Worm (Caenorhabditis elegans) whole organism, mixed stage, embryonic: ENCODE results near the gene Y53C12A.6.

ENCODE experiments used
- bed-3 ChIP-seq: fragments of 200-800 bp; sonication (Bioruptor generic); optimal IDR thresholded peaks from 3 replicates; lab custom pipeline; 2018; ENCODE audit warnings: mild to moderate bottlenecking, missing genetic modification characterization, moderate library complexity, missing compliant biosample characterization
- blmp-1 ChIP-seq: fragments of 150-350 bp; optimal IDR thresholded peaks from 2 replicates; lab custom pipeline; 2014; ENCODE audit warnings: missing biosample characterization, missing genetic modification characterization
- ceh-39 ChIP-seq: fragments of 150-350 bp; optimal IDR thresholded peaks from 2 replicates; lab custom pipeline; 2014; ENCODE audit warnings: missing biosample characterization, missing genetic modification characterization
- ceh-43 ChIP-seq: fragments of 200-800 bp; sonication (Bioruptor generic); optimal IDR thresholded peaks from 2 replicates; lab custom pipeline; 2018; ENCODE audit warnings: mild to moderate bottlenecking, missing genetic modification characterization, moderate library complexity, missing compliant biosample characterization
- ceh-83 ChIP-seq: fragments of 200-800 bp; sonication (Bioruptor generic); optimal IDR thresholded peaks from 2 replicates; lab custom pipeline; 2018; ENCODE audit warnings: mild to moderate bottlenecking, missing genetic modification characterization, missing compliant biosample characterization
- ces-1 ChIP-seq: fragments of 150-350 bp; optimal IDR thresholded peaks from 2 replicates; lab custom pipeline; 2014; ENCODE audit warnings: missing biosample characterization, missing genetic modification reagents, missing genetic modification characterization
- elt-1 ChIP-seq: sonication (generic microtip); optimal IDR thresholded peaks from 2 replicates; lab custom pipeline; 2017; ENCODE audit warnings: missing genetic modification characterization, mild to moderate bottlenecking, missing compliant biosample characterization, antibody characterized with exemption, moderate library complexity, borderline replicate concordance; ENCODE audit not compliant: insufficient read depth
- elt-3 ChIP-seq: fragments of 150-350 bp; optimal IDR thresholded peaks from 2 replicates; lab custom pipeline; 2014; ENCODE audit warnings: missing biosample characterization, missing genetic modification characterization
- flh-1 ChIP-seq: fragments of 200-800 bp; sonication (Bioruptor generic); optimal IDR thresholded peaks from 2 replicates; lab custom pipeline; 2018; ENCODE audit warnings: mild to moderate bottlenecking, missing genetic modification characterization, moderate library complexity, missing compliant biosample characterization
- ham-2 ChIP-seq: fragments of 200-800 bp; sonication (Bioruptor generic); optimal IDR thresholded peaks from 2 replicates; lab custom pipeline; 2018; ENCODE audit warnings: mild to moderate bottlenecking, missing genetic modification characterization, missing compliant biosample characterization
- hlh-1 ChIP-seq: fragments of 150-350 bp; optimal IDR thresholded peaks from 2 replicates; lab custom pipeline; 2014; ENCODE audit warnings: missing biosample characterization, missing genetic modification reagents, missing genetic modification characterization
- lin-32 ChIP-seq: fragments of 200-800 bp; sonication (Bioruptor generic); optimal IDR thresholded peaks from 2 replicates; lab custom pipeline; 2018; ENCODE audit warnings: mild to moderate bottlenecking, missing genetic modification characterization, missing compliant biosample characterization
- lsy-2 ChIP-seq: fragments of 150-350 bp; optimal IDR thresholded peaks from 2 replicates; lab custom pipeline; 2014; ENCODE audit warnings: missing biosample characterization, missing genetic modification characterization
- mab-5 ChIP-seq: fragments of 150-350 bp; optimal IDR thresholded peaks from 2 replicates; lab custom pipeline; 2014; ENCODE audit warnings: missing biosample characterization, missing genetic modification characterization
- mep-1 ChIP-seq: fragments of 150-350 bp; optimal IDR thresholded peaks from 2 replicates; lab custom pipeline; 2017; ENCODE audit warnings: missing biosample characterization, missing genetic modification reagents, missing genetic modification characterization, inconsistent platforms
- nhr-12 ChIP-seq: fragments of 150-350 bp; optimal IDR thresholded peaks from 2 replicates; lab custom pipeline; 2014; ENCODE audit warnings: missing biosample characterization, missing genetic modification characterization
- nhr-28 ChIP-seq: fragments of 150-350 bp; optimal IDR thresholded peaks from 2 replicates; lab custom pipeline; 2014; ENCODE audit warnings: missing biosample characterization, missing genetic modification characterization
- nhr-76 ChIP-seq: sonication (generic microtip); optimal IDR thresholded peaks from 2 replicates; lab custom pipeline; 2017; ENCODE audit warnings: missing biosample characterization, missing genetic modification characterization
- pha-4 ChIP-seq: fragments of 150-350 bp; optimal IDR thresholded peaks from 2 replicates; lab custom pipeline; 2018; ENCODE audit warnings: missing biosample characterization, missing genetic modification reagents, missing genetic modification characterization
- sem-2 ChIP-seq: fragments of 200-800 bp; sonication (Bioruptor generic); optimal IDR thresholded peaks from 2 replicates; lab custom pipeline; 2018; ENCODE audit warnings: mild to moderate bottlenecking, missing genetic modification characterization, missing compliant biosample characterization
- snpc-4 ChIP-seq: fragments of 150-350 bp; optimal IDR thresholded peaks from 2 replicates; lab custom pipeline; 2014; ENCODE audit warnings: missing biosample characterization, missing genetic modification characterization
- sptf-1 ChIP-seq: sonication (generic microtip); optimal IDR thresholded peaks from 2 replicates; lab custom pipeline; 2017; ENCODE audit warnings: mild to moderate bottlenecking, missing genetic modification characterization, moderate library complexity, missing compliant biosample characterization
- tbx-8 ChIP-seq: fragments of 200-800 bp; sonication (Bioruptor generic); optimal IDR thresholded peaks from 2 replicates; lab custom pipeline; 2018; ENCODE audit warnings: mild to moderate bottlenecking, missing genetic modification characterization, moderate library complexity, missing compliant biosample characterization
- unc-120 ChIP-seq: sonication (generic microtip); optimal IDR thresholded peaks from 2 replicates; lab custom pipeline; 2017; ENCODE audit warnings: missing genetic modification characterization, missing compliant biosample characterization; ENCODE audit not compliant: poor library complexity, severe bottlenecking
- unc-62 ChIP-seq: fragments of 150-350 bp; optimal IDR thresholded peaks from 2 replicates; lab custom pipeline; 2014; ENCODE audit warnings: missing biosample characterization, missing genetic modification reagents, missing genetic modification characterization
- zip-8 ChIP-seq: fragments of 150-350 bp; optimal IDR thresholded peaks from 2 replicates; lab custom pipeline; 2014; ENCODE audit warnings: missing biosample characterization, missing genetic modification characterization
- ztf-11 ChIP-seq: fragments of 150-350 bp; optimal IDR thresholded peaks from 2 replicates; lab custom pipeline; 2014; ENCODE audit warnings: missing biosample characterization, missing genetic modification characterization

Y53C12A.6 gene

ce11 chrII:9717904-9718303 is at the start of gene Y53C12A.6:
TSS of gene Y53C12A.6 (minus strand) at chrII:9718004.
- no peak for TF ChIP-seq mab-5 (tag; lab: Kevin White, UChicago)
- TF ChIP-seq elt-3 (tag; lab: Kevin White, UChicago) = no peak
- TF ChIP-seq ceh-39 (tag; lab: Kevin White, UChicago) = no peak
- no peak for TF ChIP-seq tbx-8 (GFP tag; lab: Kevin White, UChicago)
- no peak for TF ChIP-seq ztf-11 (tag; lab: Kevin White, UChicago)
- no peak for TF ChIP-seq lin-32 (GFP tag; lab: Kevin White, UChicago)
- TF ChIP-seq nhr-76 (tag; lab: Kevin White, UChicago) = no peak
- no peak for TF ChIP-seq elt-1 (tag; lab: Kevin White, UChicago)
- TF ChIP-seq mep-1 (tag; lab: Kevin White, UChicago) = no peak
- TF ChIP-seq pha-4 (tag; lab: Kevin White, UChicago) = no peak
- TF ChIP-seq blmp-1 = no peak
- no peak for TF ChIP-seq nhr-28 (tag; lab: Kevin White, UChicago)
- TF ChIP-seq sem-2 (GFP tag; lab: Kevin White, UChicago) = no peak

DNA sequence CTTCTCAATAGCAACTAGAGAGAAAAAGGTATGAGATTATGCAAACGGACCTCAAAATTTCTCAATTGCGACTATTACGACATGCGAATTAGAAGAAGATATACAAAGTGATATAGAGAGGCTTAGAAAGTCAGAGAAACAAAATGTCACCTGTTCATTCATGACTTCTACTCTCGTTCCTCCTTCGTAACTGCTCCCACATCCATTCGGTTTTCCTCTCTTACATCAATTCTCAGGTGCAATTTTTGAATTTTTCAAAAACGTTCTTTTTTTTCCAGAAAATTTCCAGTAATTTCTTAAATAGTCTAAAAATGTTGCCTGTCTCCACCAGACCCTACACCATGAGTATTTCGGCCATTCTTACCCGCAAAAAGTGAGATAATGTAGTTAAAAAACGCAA is 46.9 kb upstream of the Y53C12A.6 start:
- TF ChIP-seq unc-120 (tag; lab: Kevin White, UChicago) (peak; percentile 38), hlh-1 (tag; lab: Kevin White, UChicago) (peak; percentile 69), pha-4 (tag; lab: Kevin White, UChicago) (no peak), mab-5 (tag; lab: Kevin White, UChicago) (no peak), nhr-76 (tag; lab: Kevin White, UChicago) (no peak)

DNA sequence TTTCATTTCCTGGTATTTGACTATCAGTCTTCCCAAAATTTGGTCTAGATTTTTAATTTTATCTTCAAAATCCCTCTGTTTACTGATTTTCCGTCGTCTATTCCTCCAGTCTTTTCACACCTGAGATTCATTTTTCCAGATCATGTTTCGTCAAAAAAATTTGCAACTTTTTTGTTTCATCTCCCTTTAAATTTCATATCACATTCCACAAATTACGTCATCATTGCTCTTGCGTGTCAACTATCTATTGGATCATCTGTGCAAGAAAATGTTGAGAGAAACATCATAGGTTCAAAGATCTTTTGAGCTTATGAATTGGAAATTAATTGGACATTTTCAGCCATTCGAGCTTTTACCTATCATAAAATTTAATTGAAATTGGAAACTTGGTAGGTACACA is 41.6 kb upstream of the Y53C12A.6 start:
- TF ChIP-seq flh-1 (GFP tag; lab: Kevin White, UChicago) = no peak
- TF ChIP-seq zip-8 (tag; lab: Kevin White, UChicago) = peak; percentile 56
- no peak for TF ChIP-seq nhr-76 (tag; lab: Kevin White, UChicago)
- TF ChIP-seq, all 35 proteins: peak for 1

DNA sequence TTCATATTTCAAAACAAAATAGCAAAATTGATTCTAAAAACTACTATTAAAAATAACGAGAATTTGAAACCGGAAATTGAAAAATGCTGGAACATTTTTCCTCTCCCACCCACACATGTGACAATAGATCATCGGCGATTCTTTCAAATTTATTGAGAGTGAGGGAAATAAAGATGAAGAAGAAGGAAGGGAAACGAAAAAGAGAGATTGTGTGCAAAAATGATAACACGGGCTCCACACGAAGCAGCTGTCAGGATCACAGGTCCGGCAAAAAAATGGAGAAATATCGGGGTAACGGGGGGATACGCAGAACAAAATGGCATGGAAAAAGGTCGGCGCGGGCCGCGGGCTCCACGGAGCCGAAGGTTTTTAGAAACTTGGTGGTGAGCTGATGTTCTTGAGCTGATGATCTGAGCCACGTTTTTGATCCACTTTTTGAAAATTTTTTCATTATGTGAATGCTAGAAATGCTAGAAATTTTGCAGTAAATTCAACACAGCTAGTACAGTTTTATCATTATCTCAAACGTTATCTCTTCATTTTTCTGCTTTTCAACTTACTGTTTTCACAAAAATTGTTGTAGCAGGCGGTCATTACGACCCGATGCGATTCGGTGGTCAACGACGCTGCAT is 40.0 kb upstream of the Y53C12A.6 start, which contains the start of gene shk-1:
TSS of gene shk-1 (plus strand) at position 582 of the 632 bp plus-strand sequence.
- TF ChIP-seq hlh-1 (tag; lab: Kevin White, UChicago) (peak; percentile 86), elt-1 (tag; lab: Kevin White, UChicago) (no peak), snpc-4 (no peak), nhr-12 (tag; lab: Kevin White, UChicago) (no peak), lsy-2 (tag; lab: Kevin White, UChicago) (no peak), ceh-83 (GFP tag; lab: Kevin White, UChicago) (no peak), sptf-1 (tag; lab: Kevin White, UChicago) (no peak), unc-120 (tag; lab: Kevin White, UChicago) (peak; percentile 55), unc-62 (no peak), ham-2 (GFP tag; lab: Kevin White, UChicago) (no peak), mep-1 (tag; lab: Kevin White, UChicago) (no peak), ces-1 (GFP tag; lab: Kevin White, UChicago) (no peak), mab-5 (tag; lab: Kevin White, UChicago) (no peak), elt-3 (tag; lab: Kevin White, UChicago) (no peak), pha-4 (tag; lab: Kevin White, UChicago) (no peak)

DNA sequence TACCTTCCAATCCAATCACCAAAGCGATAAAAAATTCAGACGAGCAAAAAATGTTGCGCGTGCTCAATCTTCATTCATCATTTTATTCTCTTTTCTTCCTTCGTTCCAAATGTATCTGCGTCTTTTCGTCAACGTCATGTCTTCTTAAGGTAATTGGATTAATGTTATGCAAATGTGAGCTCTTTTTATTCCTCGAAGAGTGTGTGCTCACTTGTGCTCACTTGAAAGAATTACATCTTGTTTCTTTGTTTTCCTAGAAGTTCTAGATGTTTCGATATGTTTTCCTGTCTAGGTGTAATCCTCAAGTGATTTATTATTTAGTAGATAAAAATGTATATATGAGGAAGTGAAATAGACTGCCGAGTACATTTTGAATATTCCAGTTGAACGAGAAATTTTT is 37.6 kb upstream of the Y53C12A.6 start:
- TF ChIP-seq mab-5 (tag; lab: Kevin White, UChicago) (no peak), ces-1 (GFP tag; lab: Kevin White, UChicago) (peak; percentile 81)

- TF ChIP-seq lin-32 (GFP tag; lab: Kevin White, UChicago) = no peak
- TF ChIP-seq zip-8 (tag; lab: Kevin White, UChicago) = no peak
- no peak for TF ChIP-seq snpc-4
- TF ChIP-seq sem-2 (GFP tag; lab: Kevin White, UChicago) = no peak
- TF ChIP-seq sptf-1 (tag; lab: Kevin White, UChicago) = no peak
- TF ChIP-seq bed-3 (GFP tag; lab: Kevin White, UChicago) = no peak
- no peak for TF ChIP-seq ham-2 (GFP tag; lab: Kevin White, UChicago)
- no peak for TF ChIP-seq elt-1 (tag; lab: Kevin White, UChicago)
- no peak for TF ChIP-seq pha-4 (tag; lab: Kevin White, UChicago)
- TF ChIP-seq nhr-76 (tag; lab: Kevin White, UChicago) = no peak
- TF ChIP-seq ceh-83 (GFP tag; lab: Kevin White, UChicago) = no peak
- no peak for TF ChIP-seq hlh-1 (tag; lab: Kevin White, UChicago)
- no peak for TF ChIP-seq ceh-43 (GFP tag; lab: Kevin White, UChicago)
- TF ChIP-seq tbx-8 (GFP tag; lab: Kevin White, UChicago) = no peak
- TF ChIP-seq ztf-11 (tag; lab: Kevin White, UChicago) = no peak
- TF ChIP-seq nhr-12 (tag; lab: Kevin White, UChicago) = no peak
Measured at ce11 chrII:9753730-9754129, 35.9 kb upstream of the Y53C12A.6 start, which contains the start of gene ZK1321.1. TSS of gene ZK1321.1 (plus strand) at chrII:9754030.
